Worm (Caenorhabditis elegans): ENCODE data around the gene F53H1.4.

DNA sequence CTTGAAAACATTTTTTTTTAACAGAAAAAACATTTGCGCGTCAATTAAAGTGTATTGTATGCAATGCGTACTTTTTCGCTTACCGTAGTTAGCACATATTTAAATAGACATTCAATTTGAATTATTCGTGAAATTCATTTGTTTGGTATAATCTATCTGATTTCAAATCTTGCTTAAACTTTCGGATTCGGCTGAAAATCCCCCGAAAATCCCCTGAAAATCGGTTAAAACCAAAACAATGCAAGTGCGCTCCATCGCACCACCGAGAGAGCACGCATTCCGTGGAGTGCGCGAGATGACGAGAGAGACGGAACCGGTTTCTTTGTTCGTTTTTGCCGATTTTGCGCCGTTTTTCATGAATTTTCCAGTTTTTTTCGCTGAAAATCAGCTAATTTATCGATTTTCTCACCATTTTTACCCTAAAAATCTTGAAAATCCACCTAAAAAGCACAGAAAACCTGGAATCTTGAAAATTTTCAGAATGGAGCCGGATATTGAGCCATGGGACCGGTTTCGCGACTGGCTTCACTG is 18.8 kb downstream of the F53H1.4 start, which contains the start of gene F53H1.3:
- TF ChIP-seq ztf-18 (tag; optimal IDR thresholded peaks at IDR 0.05) (no peak), snpc-4 (GFP tag; optimal IDR thresholded peaks at IDR 0.05) (no peak), snpc-4 (tag; optimal IDR thresholded peaks at IDR 0.05) (no peak), mcd-1 (GFP tag; IDR thresholded peaks at IDR 0.05) (peak; percentile 96), pha-4 (tag; optimal IDR thresholded peaks at IDR 0.05) (no peak), Y95B8A.8 (GFP tag; IDR thresholded peaks at IDR 0.05) (no peak), aptf-3 (GFP tag; IDR thresholded peaks at IDR 0.05) (no peak)

All from whole organism, young adult.